Fruit fly (Drosophila melanogaster): ENCODE data around the gene Dbp21E2.
A peak's percentile ranks its signal among the peaks of the same experiment; 100 is the strongest.

Dbp21E2 gene

DNA sequence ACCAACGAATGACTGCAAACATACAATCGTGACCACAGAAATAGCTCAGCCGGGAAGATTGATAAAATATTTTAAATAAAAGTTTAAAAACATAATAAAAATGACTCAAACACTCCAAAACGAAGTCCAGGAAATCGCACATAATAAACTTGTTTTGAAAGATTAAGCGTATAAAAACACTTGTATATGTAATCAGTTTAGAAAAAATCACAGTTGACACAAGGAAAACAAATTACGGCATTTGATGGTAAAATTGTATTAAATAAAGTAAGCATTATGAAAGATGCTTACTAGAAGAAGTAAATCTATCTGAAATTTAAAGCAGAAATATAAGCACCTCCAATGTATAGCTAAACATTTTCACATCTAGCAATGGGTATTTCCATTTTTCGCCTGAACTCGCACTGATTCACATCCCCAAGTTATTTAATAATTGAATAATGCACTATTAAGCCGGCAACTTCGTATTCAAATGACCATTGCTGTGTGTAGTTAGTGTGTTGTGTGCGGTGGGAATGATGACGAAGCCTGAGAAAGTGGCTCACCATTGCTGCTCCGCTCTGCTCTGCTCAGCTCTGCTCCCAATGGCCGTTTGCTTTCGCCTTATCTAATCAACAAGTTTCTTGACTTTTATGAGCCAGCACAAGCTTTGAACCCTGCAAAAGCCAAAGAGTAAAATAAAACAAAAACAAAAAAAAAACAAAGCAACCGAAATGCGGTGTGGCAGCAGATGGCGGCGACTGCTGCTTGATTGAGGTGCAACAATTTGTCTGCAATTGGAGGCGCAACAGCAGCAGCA is 36.0 kb downstream of the Dbp21E2 start (continued):
- TF ChIP-seq CG11762 (GFP tag; optimal IDR thresholded peaks at IDR 0.05; ENCODE audit: insufficient read depth) (peak; percentile 13), CG9139 (GFP tag; optimal IDR thresholded peaks at IDR 0.05) (no peak), CG32006 (GFP tag; optimal IDR thresholded peaks at IDR 0.05) (peak; percentile 87), OdsH (GFP tag; optimal IDR thresholded peaks at IDR 0.05) (peak; percentile 68), cyc (GFP tag; optimal IDR thresholded peaks at IDR 0.05) (peak; percentile 29), CG4318 (GFP tag; optimal IDR thresholded peaks at IDR 0.05) (peak; percentile 69), CG15336 (GFP tag; IDR thresholded peaks at IDR 0.05) (peak; percentile 67), Hr4 (GFP tag; optimal IDR thresholded peaks at IDR 0.05) (peak; percentile 29), spab (GFP tag; optimal IDR thresholded peaks at IDR 0.05) (peak; percentile 24), Eip75B (GFP tag; optimal IDR thresholded peaks at IDR 0.05) (peak; percentile 41), salr (GFP tag; optimal IDR thresholded peaks at IDR 0.05) (peak in 1 of 2 experiments; percentile 81), CG8632 (GFP tag; optimal IDR thresholded peaks at IDR 0.05) (peak; percentile 57), fd59A (GFP tag; optimal IDR thresholded peaks at IDR 0.05) (peak; percentile 15), CG3919 (GFP tag; optimal IDR thresholded peaks at IDR 0.05) (peak; percentile 55), dac (GFP tag; optimal IDR thresholded peaks at IDR 0.05) (no peak), Hr38 (GFP tag; optimal IDR thresholded peaks at IDR 0.05) (no peak), Sox14 (GFP tag; optimal IDR thresholded peaks at IDR 0.05) (peak; percentile 27), CG1621 (tag; optimal IDR thresholded peaks at IDR 0.05) (no peak)

DNA sequence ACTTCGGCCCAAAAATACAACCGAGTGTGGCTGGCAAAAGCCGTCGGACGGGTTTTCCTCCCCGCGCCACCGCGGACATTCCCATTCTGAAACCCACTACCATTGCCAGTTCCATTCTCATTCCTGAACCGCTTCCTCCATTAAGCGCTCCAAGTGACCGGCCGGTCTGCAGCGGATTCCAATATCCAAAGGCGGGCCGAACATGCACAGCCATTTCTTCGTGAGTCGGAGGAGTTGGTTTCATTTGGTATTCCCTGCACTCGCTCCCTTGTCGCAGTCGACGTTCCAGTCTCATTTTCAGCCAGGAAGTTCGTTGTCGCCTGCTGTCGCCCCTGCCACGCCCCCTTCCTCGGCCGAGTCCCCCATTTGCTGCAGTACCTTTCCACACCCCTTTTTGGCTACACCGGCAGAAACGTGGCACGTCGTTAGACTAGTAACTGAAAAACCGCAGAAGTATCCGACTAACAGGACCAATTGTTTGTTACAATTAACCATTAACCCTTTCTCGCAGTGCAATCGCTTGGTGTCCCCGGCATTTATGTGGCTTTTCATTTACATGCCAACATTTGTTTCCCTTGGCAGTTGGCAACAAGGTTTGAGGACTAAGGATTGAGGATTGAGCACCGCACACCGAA is 36.7 kb downstream of the Dbp21E2 start:
- TF ChIP-seq spab (GFP tag; optimal IDR thresholded peaks at IDR 0.05): peak; percentile 67
- peak; percentile 86 for TF ChIP-seq topi (GFP tag; optimal IDR thresholded peaks at IDR 0.05)
- TF ChIP-seq CG8632 (GFP tag; optimal IDR thresholded peaks at IDR 0.05): peak; percentile 79
- peak; percentile 16 for TF ChIP-seq CG9139 (GFP tag; optimal IDR thresholded peaks at IDR 0.05)
- peak; percentile 31 for TF ChIP-seq CG16779 (tag; optimal IDR thresholded peaks at IDR 0.05)
- TF ChIP-seq Eip93F (GFP tag; optimal IDR thresholded peaks at IDR 0.05): peak; percentile 83
- TF ChIP-seq salr (GFP tag; optimal IDR thresholded peaks at IDR 0.05): peak in 1 of 2 experiments; percentile 45
- peak; percentile 88 for TF ChIP-seq vri (GFP tag; optimal IDR thresholded peaks at IDR 0.05)
- peak; percentile 40 for TF ChIP-seq dac (GFP tag; optimal IDR thresholded peaks at IDR 0.05)
- peak; percentile 86 for TF ChIP-seq Hr39 (GFP tag; optimal IDR thresholded peaks at IDR 0.05)
- peak; percentile 69 for TF ChIP-seq OdsH (GFP tag; optimal IDR thresholded peaks at IDR 0.05)
- TF ChIP-seq CG32006 (GFP tag; optimal IDR thresholded peaks at IDR 0.05): peak; percentile 54
- TF ChIP-seq CG6163 (GFP tag; IDR thresholded peaks at IDR 0.05): peak; percentile 87
- TF ChIP-seq cyc (GFP tag; optimal IDR thresholded peaks at IDR 0.05): peak; percentile 88
- TF ChIP-seq eg (GFP tag; IDR thresholded peaks at IDR 0.05): peak; percentile 43; the same call in 2 of the 3 replicates
- TF ChIP-seq CG7368 (GFP tag; optimal IDR thresholded peaks at IDR 0.05): peak; percentile 80
- TF ChIP-seq CG1621 (tag; optimal IDR thresholded peaks at IDR 0.05): peak; percentile 66
- peak; percentile 74 for TF ChIP-seq dsx (GFP tag; optimal IDR thresholded peaks at IDR 0.05; ENCODE audit: poor library complexity, severe bottlenecking)
- TF ChIP-seq CG8119 (GFP tag; IDR thresholded peaks at IDR 0.05): no peak
- no peak for TF ChIP-seq CG4318 (GFP tag; optimal IDR thresholded peaks at IDR 0.05)
- peak; percentile 78 to 80 for TF ChIP-seq ss (GFP tag; optimal IDR thresholded peaks at IDR 0.05)
- peak; percentile 44 for TF ChIP-seq CG8319 (GFP tag; optimal IDR thresholded peaks at IDR 0.05)
- TF ChIP-seq fkh (GFP tag; optimal IDR thresholded peaks at IDR 0.05): no peak
- peak; percentile 6 for TF ChIP-seq CG6276 (GFP tag; optimal IDR thresholded peaks at IDR 0.05)
- TF ChIP-seq Sox102F (GFP tag; optimal IDR thresholded peaks at IDR 0.05): peak; percentile 91
- peak; percentile 83 for TF ChIP-seq Sox14 (GFP tag; optimal IDR thresholded peaks at IDR 0.05)
- peak; percentile 47 for TF ChIP-seq CG11762 (GFP tag; optimal IDR thresholded peaks at IDR 0.05; ENCODE audit: insufficient read depth)
- TF ChIP-seq Blimp-1 (GFP tag; optimal IDR thresholded peaks at IDR 0.05): peak; percentile 63
- TF ChIP-seq Sox15 (GFP tag; optimal IDR thresholded peaks at IDR 0.05): peak; percentile 53
- TF ChIP-seq Eip78C (GFP tag): peak; percentile 91
- peak; percentile 61 for TF ChIP-seq CG11902 (GFP tag; optimal IDR thresholded peaks at IDR 0.05)
- TF ChIP-seq CG31627 (GFP tag; optimal IDR thresholded peaks at IDR 0.05): peak; percentile 87
- TF ChIP-seq CG10631 (GFP tag; optimal IDR thresholded peaks at IDR 0.05): peak; percentile 81
- TF ChIP-seq Met (GFP tag; optimal IDR thresholded peaks at IDR 0.05): peak; percentile 90
- TF ChIP-seq Hr4 (GFP tag; optimal IDR thresholded peaks at IDR 0.05): peak; percentile 49
- TF ChIP-seq pdm3 (GFP tag; optimal IDR thresholded peaks at IDR 0.05): peak; percentile 79
- peak; percentile 78 for TF ChIP-seq Ets21C (GFP tag; optimal IDR thresholded peaks at IDR 0.05)
- TF ChIP-seq Eip75B (GFP tag; optimal IDR thresholded peaks at IDR 0.05): peak; percentile 86
- TF ChIP-seq esn (GFP tag; optimal IDR thresholded peaks at IDR 0.05): peak; percentile 92
- peak; percentile 57 for TF ChIP-seq CG6854 (GFP tag; optimal IDR thresholded peaks at IDR 0.05)
